Worm (Caenorhabditis elegans) whole organism, L2 larva: ENCODE measurements around the gene rha-2.
A peak's percentile ranks its signal among the peaks of the same experiment; 100 is the strongest.

Experiments used
- C34F6.9 ChIP-seq: fragments of 150-350 bp; optimal IDR thresholded peaks from 2 replicates; lab custom pipeline; 2014; ENCODE audit warnings: missing biosample characterization, missing genetic modification characterization
- R02D3.7 ChIP-seq: fragments of 150-350 bp; optimal IDR thresholded peaks from 2 replicates; lab custom pipeline; 2014; ENCODE audit warnings: missing biosample characterization, missing genetic modification characterization
- Y55F3AM.14 ChIP-seq: fragments of 200-800 bp; sonication (Bioruptor generic); optimal IDR thresholded peaks from 2 replicates; lab custom pipeline; 2018; ENCODE audit warnings: mild to moderate bottlenecking, missing genetic modification characterization, missing compliant biosample characterization
- ZK546.5 ChIP-seq: sonication (generic microtip); optimal IDR thresholded peaks from 2 replicates; lab custom pipeline; 2017; ENCODE audit warnings: missing biosample characterization, missing genetic modification characterization
- alr-1 ChIP-seq: fragments of 150-350 bp; optimal IDR thresholded peaks from 2 replicates; lab custom pipeline; 2014; ENCODE audit warnings: missing biosample characterization, missing genetic modification characterization
- ama-1 ChIP-seq: fragments of 150-350 bp; optimal IDR thresholded peaks from 2 replicates; lab custom pipeline; 2018; ENCODE audit warnings: inconsistent platforms
- ceh-82 ChIP-seq: fragments of 150-350 bp; optimal IDR thresholded peaks from 2 replicates; lab custom pipeline; 2014; ENCODE audit warnings: missing biosample characterization, missing genetic modification characterization
- crh-2 ChIP-seq: sonication (generic microtip); optimal IDR thresholded peaks from 2 replicates; lab custom pipeline; 2017; ENCODE audit warnings: missing biosample characterization, missing genetic modification characterization
- dmd-4 ChIP-seq: sonication (generic microtip); optimal IDR thresholded peaks from 2 replicates; lab custom pipeline; 2017; ENCODE audit warnings: missing biosample characterization, missing genetic modification characterization
- elt-1 ChIP-seq: fragments of 150-350 bp; optimal IDR thresholded peaks from 2 replicates; lab custom pipeline; 2014; ENCODE audit warnings: missing biosample characterization, missing genetic modification characterization
- elt-3 ChIP-seq: sonication (generic microtip); optimal IDR thresholded peaks from 2 replicates; lab custom pipeline; 2017; ENCODE audit warnings: missing biosample characterization, missing genetic modification characterization
- fos-1 ChIP-seq: fragments of 150-350 bp; optimal IDR thresholded peaks from 2 replicates; lab custom pipeline; 2014; ENCODE audit warnings: missing biosample characterization, missing genetic modification characterization
- gmeb-1 ChIP-seq: fragments of 150-350 bp; optimal IDR thresholded peaks from 2 replicates; lab custom pipeline; 2014; ENCODE audit warnings: missing biosample characterization, missing genetic modification characterization
- lin-13 ChIP-seq: fragments of 150-350 bp; optimal IDR thresholded peaks from 2 replicates; lab custom pipeline; 2014; ENCODE audit warnings: missing biosample characterization, missing genetic modification reagents, missing genetic modification characterization
- lin-39 ChIP-seq: fragments of 150-350 bp; optimal IDR thresholded peaks from 2 replicates; lab custom pipeline; 2014; ENCODE audit warnings: missing biosample characterization, missing genetic modification reagents, missing genetic modification characterization
- lsy-2 ChIP-seq, 2 experiments: fragments of 150-350 bp in 1 of 2; sonication (generic microtip) in 1 of 2; optimal IDR thresholded peaks; 2 replicates each; lab custom pipeline; 2014 to 2017; ENCODE audit warnings: missing biosample characterization in 2 of 2, missing genetic modification characterization in 2 of 2
- mbf-1 ChIP-seq: sonication (generic microtip); optimal IDR thresholded peaks from 2 replicates; lab custom pipeline; 2017; ENCODE audit warnings: missing biosample characterization, missing genetic modification characterization
- mdl-1 ChIP-seq, 2 experiments: fragments of 150-350 bp in 1 of 2; sonication (generic microtip) in 1 of 2; optimal IDR thresholded peaks; 2 replicates each; lab custom pipeline; 2017; ENCODE audit warnings: missing biosample characterization in 2 of 2, missing genetic modification characterization in 2 of 2
- nhr-12 ChIP-seq: fragments of 150-350 bp; optimal IDR thresholded peaks from 2 replicates; lab custom pipeline; 2014; ENCODE audit warnings: missing biosample characterization, missing genetic modification characterization
- nhr-129 ChIP-seq: fragments of 150-350 bp; optimal IDR thresholded peaks from 2 replicates; lab custom pipeline; 2014; ENCODE audit warnings: missing biosample characterization, missing genetic modification characterization
- nhr-25 ChIP-seq: fragments of 150-350 bp; sonication (generic microtip); optimal IDR thresholded peaks from 3 replicates; lab custom pipeline; 2014; ENCODE audit warnings: missing biosample characterization, missing genetic modification characterization
- nhr-6 ChIP-seq: fragments of 150-350 bp; optimal IDR thresholded peaks from 2 replicates; lab custom pipeline; 2014; ENCODE audit warnings: missing biosample characterization, missing genetic modification characterization
- nhr-77 ChIP-seq: fragments of 150-350 bp; optimal IDR thresholded peaks from 2 replicates; lab custom pipeline; 2014; ENCODE audit warnings: missing biosample characterization, missing genetic modification characterization
- peb-1 ChIP-seq: fragments of 150-350 bp; optimal IDR thresholded peaks from 2 replicates; lab custom pipeline; 2014; ENCODE audit warnings: missing biosample characterization, missing genetic modification characterization
- sem-4 ChIP-seq: fragments of 150-350 bp; optimal IDR thresholded peaks from 2 replicates; lab custom pipeline; 2014; ENCODE audit warnings: missing biosample characterization, missing genetic modification reagents, missing genetic modification characterization
- sma-3 ChIP-seq: sonication (generic microtip); optimal IDR thresholded peaks from 2 replicates; lab custom pipeline; 2016; ENCODE audit warnings: missing genetic modification reagents, missing genetic modification characterization, missing compliant biosample characterization
- sma-9 ChIP-seq, 2 experiments: fragments of 150-350 bp in 1 of 2; sonication (generic microtip) in 1 of 2; optimal IDR thresholded peaks; 2 replicates each; lab custom pipeline; 2014 to 2016; ENCODE audit warnings: missing genetic modification characterization in 2 of 2, mild to moderate bottlenecking in 1 of 2, missing biosample characterization in 1 of 2, missing compliant biosample characterization in 1 of 2, missing genetic modification reagents in 1 of 2, moderate library complexity in 1 of 2
- snpc-4 ChIP-seq: fragments of 150-350 bp; optimal IDR thresholded peaks from 2 replicates; lab custom pipeline; 2014; ENCODE audit warnings: missing biosample characterization, missing genetic modification characterization
- unc-39 ChIP-seq: fragments of 150-350 bp; optimal IDR thresholded peaks from 2 replicates; lab custom pipeline; 2014; ENCODE audit warnings: missing biosample characterization, missing genetic modification characterization
- unc-55 ChIP-seq: fragments of 150-350 bp; sonication (generic microtip); optimal IDR thresholded peaks from 3 replicates; lab custom pipeline; 2014; ENCODE audit warnings: missing biosample characterization, missing genetic modification reagents, missing genetic modification characterization
- zag-1 ChIP-seq: fragments of 150-350 bp; optimal IDR thresholded peaks from 2 replicates; lab custom pipeline; 2014; ENCODE audit warnings: missing biosample characterization, missing genetic modification characterization

The rha-2 gene

ce11 chrIII:8652922-8653321 lies 38.6 kb upstream of the rha-2 start (continued):
- no peak for TF ChIP-seq crh-2 (tag; lab: Kevin White, UChicago)
- TF ChIP-seq snpc-4: no peak

DNA sequence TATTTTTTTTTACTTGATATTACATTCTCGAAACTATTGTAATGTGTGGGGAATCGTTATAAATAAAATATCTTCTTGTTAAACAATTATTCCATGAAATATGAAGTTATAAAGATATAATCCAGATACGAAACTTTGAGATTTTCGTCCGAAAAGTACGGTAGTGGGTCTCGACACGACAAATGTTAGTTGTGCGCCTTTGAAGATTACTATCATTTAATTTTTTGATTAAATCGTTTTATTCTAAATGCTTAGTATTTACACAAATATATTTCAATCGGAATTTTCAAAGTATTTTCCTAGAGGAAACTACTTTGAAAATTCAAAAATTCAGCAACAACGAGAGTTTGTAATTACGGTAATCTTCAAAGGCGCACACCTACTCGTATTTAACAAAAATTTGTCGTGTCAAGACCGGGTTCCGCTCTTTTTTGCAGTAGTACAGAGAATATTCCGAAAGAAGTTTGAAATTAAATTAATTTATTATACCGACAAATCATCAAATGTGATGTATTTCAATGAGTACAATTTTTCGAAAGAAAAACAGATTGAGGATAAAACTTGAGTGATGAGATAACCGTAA lies 37.8 kb upstream of the rha-2 start:
- TF ChIP-seq sma-3 (GFP tag; lab: Kevin White, UChicago) (peak; percentile 3), nhr-77 (tag; lab: Kevin White, UChicago) (no peak), unc-39 (tag; lab: Kevin White, UChicago) (no peak), ama-1 (lab: Kevin White, UChicago) (peak; percentile 70), R02D3.7 (tag; lab: Kevin White, UChicago) (no peak), lsy-2 (tag; optimal IDR thresholded peaks at IDR 0.05; lab: Kevin White, UChicago) (peak in 1 of 2 experiments; percentile 17), nhr-25 (tag; lab: Kevin White, UChicago) (no peak), gmeb-1 (tag; lab: Kevin White, UChicago) (peak; percentile 17), lin-39 (tag; lab: Kevin White, UChicago) (no peak), alr-1 (tag; lab: Kevin White, UChicago) (no peak), C34F6.9 (tag; lab: Kevin White, UChicago) (no peak), mbf-1 (tag; lab: Kevin White, UChicago) (no peak), ceh-82 (tag; lab: Kevin White, UChicago) (no peak), peb-1 (no peak), dmd-4 (tag; lab: Kevin White, UChicago) (no peak), lin-13 (GFP tag; lab: Kevin White, UChicago) (no peak)

- TF ChIP-seq mdl-1 (tag; optimal IDR thresholded peaks at IDR 0.05; lab: Kevin White, UChicago): no peak
- peak; percentile 43 for TF ChIP-seq lin-13 (GFP tag; lab: Kevin White, UChicago)
- TF ChIP-seq sem-4 (tag; lab: Kevin White, UChicago): no peak
- TF ChIP-seq zag-1 (tag; lab: Kevin White, UChicago): no peak
- TF ChIP-seq sma-3 (GFP tag; lab: Kevin White, UChicago): peak; percentile 10
- peak; percentile 37 for TF ChIP-seq nhr-129 (tag; lab: Kevin White, UChicago)
- no peak for TF ChIP-seq fos-1 (tag; lab: Kevin White, UChicago)
- TF ChIP-seq gmeb-1 (tag; lab: Kevin White, UChicago): no peak
- peak; percentile 62 for TF ChIP-seq unc-55 (GFP tag; lab: Kevin White, UChicago)
- TF ChIP-seq Y55F3AM.14 (GFP tag; lab: Kevin White, UChicago): no peak
- TF ChIP-seq lsy-2 (tag; optimal IDR thresholded peaks at IDR 0.05; lab: Kevin White, UChicago): peak in 1 of 2 experiments; percentile 48
- TF ChIP-seq, all 48 proteins: peak for 5
Observed at ce11 chrIII:8650235-8650817, 36.0 kb upstream of the rha-2 start, which contains the start of gene flp-23. flp-23 (plus strand) TSS chrIII:8650767.

- TF ChIP-seq ZK546.5 (tag; lab: Kevin White, UChicago) (no peak), snpc-4 (no peak), nhr-6 (tag; lab: Kevin White, UChicago) (no peak), nhr-12 (tag; lab: Kevin White, UChicago) (no peak)
Observed at ce11 chrIII:8648589-8648988, 34.2 kb upstream of the rha-2 start, which contains the start of gene F22B7.3. F22B7.3 (plus strand) TSS chrIII:8648889.

DNA sequence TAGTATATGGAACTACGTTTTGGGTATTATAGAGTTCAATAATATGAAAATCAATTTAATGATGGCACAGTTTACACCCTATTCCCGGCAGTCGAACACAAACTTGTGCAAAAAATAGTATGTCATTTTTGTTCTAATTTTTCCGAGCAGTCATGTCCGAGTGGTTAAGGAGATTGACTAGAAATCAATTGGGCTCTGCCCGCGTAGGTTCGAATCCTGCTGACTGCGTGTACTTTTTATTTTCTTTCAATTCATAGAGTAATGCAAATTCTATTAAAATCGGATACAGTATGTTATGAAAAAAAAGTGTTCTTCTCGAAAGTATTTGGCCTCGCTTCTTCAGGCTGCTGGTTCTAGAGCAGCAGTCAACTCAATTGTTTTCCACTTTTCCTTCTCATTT lies 31.7 kb upstream of the rha-2 start:
- no peak for TF ChIP-seq nhr-12 (tag; lab: Kevin White, UChicago)
- peak; percentile 9 for TF ChIP-seq sma-9 (GFP tag; optimal IDR thresholded peaks at IDR 0.05; lab: Kevin White, UChicago)
- no peak for TF ChIP-seq sma-9 (tag; optimal IDR thresholded peaks at IDR 0.05; lab: Kevin White, UChicago)
- no peak for TF ChIP-seq elt-1
- TF ChIP-seq fos-1 (tag; lab: Kevin White, UChicago): peak; percentile 32
- TF ChIP-seq elt-3 (tag; lab: Kevin White, UChicago): no peak
- TF ChIP-seq R02D3.7 (tag; lab: Kevin White, UChicago): no peak
- TF ChIP-seq ceh-82 (tag; lab: Kevin White, UChicago): no peak
- TF ChIP-seq crh-2 (tag; lab: Kevin White, UChicago): no peak
- TF ChIP-seq peb-1: no peak
